Fruit fly (Drosophila melanogaster) whole organism: ENCODE measurements around the gene CG12986.
A peak's percentile ranks its signal among the peaks of the same experiment; 100 is the strongest.

ENCODE experiments used
- CG8478 ChIP-seq: fragments of >200 bp; optimal IDR thresholded peaks from 2 replicates; lab custom pipeline; 2018; ENCODE audit warnings: inconsistent platforms
- Dll ChIP-seq: fragments of >200 bp; optimal IDR thresholded peaks from 2 replicates; lab custom pipeline; 2017
- EcR ChIP-seq, 2 experiments: fragments of >200 bp; optimal IDR thresholded peaks; 2 replicates each; lab custom pipeline; 2017; ENCODE audit warnings: missing biosample characterization in 2 of 2, missing genetic modification characterization in 2 of 2, missing genetic modification reagents in 2 of 2
- pan ChIP-seq: fragments of >200 bp; optimal IDR thresholded peaks from 2 replicates; lab custom pipeline; 2017
- psq ChIP-seq: fragments of >200 bp; optimal IDR thresholded peaks from 2 replicates; lab custom pipeline; 2017
- usp ChIP-seq: fragments of >200 bp; optimal IDR thresholded peaks from 2 replicates; lab custom pipeline; 2017; ENCODE audit warnings: missing biosample characterization, missing genetic modification characterization, mixed read lengths

CG12986 gene

DNA sequence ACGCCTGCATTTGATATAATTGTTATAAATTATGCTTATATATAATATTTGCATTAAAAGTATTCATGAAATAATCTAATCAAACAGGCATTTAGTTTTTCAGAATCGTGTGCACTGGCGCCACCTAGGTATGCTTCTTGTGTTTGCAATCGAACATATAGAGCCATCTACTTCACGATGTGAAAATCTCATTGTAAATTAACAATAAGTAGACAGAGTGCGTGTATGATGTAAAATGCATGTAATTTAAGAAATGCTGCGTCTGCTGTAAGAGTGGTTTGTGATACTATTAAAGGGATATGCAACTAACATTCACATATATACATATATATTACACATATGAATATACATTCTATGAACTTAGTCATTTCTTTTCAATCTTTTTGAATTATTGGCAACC is 767 bp upstream of the CG12986 start:
- TF ChIP-seq pan (no peak), CG8478 (lab: Kevin White, UChicago) (no peak), EcR (GFP tag; optimal IDR thresholded peaks at IDR 0.05; lab: Kevin White, UChicago) (no peak)

dm6 chrX:17816437-17816836 is 3.0 kb downstream of the CG12986 start:
- TF ChIP-seq CG8478 (lab: Kevin White, UChicago) (no peak), usp (GFP tag; lab: Kevin White, UChicago) (no peak), EcR (GFP tag; optimal IDR thresholded peaks at IDR 0.05; lab: Kevin White, UChicago) (no peak), pan (no peak), psq (no peak), Dll (lab: Kevin White, UChicago) (no peak)

DNA sequence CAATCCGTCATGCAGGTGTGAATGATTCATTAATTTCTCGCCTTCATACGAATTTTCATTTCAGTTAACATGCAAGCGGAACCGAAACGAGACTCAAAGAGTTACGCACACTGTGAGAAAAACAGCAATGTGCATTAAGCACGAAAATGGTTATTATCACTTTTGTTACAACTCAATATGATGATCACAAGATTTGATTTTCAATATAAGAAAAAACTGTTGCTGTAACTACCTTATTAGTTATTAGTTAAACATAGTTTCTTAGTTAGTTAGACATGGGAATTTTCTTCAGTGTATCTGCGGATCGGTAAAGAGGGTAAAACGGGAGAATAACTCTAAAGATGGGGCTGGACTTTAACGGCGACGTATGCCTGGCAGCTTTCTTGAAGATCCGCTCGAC is 4.7 kb downstream of the CG12986 start:
- TF ChIP-seq Dll (lab: Kevin White, UChicago) (no peak), pan (no peak), usp (GFP tag; lab: Kevin White, UChicago) (no peak), psq (no peak), CG8478 (lab: Kevin White, UChicago) (no peak), EcR (GFP tag; optimal IDR thresholded peaks at IDR 0.05; lab: Kevin White, UChicago) (no peak)

dm6 chrX:17812193-17812592 is 7.3 kb downstream of the CG12986 start:
- TF ChIP-seq Dll (lab: Kevin White, UChicago) (no peak), EcR (GFP tag; optimal IDR thresholded peaks at IDR 0.05; lab: Kevin White, UChicago) (no peak), usp (GFP tag; lab: Kevin White, UChicago) (no peak), psq (no peak), CG8478 (lab: Kevin White, UChicago) (no peak)

dm6 chrX:17806973-17807372 is 12.5 kb downstream of the CG12986 start:
- no peak for TF ChIP-seq psq
- TF ChIP-seq usp (GFP tag; lab: Kevin White, UChicago): no peak

dm6 chrX:17806335-17806734 is 13.2 kb downstream of the CG12986 start:
- no peak for TF ChIP-seq pan

DNA sequence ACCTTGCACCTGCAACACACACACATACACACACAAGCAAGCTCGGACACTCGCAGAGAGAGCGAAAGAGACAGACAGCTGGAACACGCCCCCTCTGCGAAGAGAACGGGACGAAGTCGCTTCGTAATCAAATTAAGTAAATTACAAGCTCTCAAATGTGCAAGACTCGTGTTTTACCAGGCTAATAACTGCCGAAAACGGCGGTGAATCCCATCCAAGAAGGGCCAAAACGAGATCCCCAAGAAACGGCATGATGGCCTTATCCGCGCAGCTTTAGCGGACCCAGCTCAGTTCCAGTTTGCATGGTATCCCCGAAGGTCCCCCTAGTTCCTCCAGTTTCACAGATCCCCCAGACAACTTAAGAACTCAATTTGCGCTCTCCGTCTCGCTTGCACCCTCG is 15.4 kb downstream of the CG12986 start:
- TF ChIP-seq usp (GFP tag; lab: Kevin White, UChicago) (no peak), Dll (lab: Kevin White, UChicago) (no peak), pan (no peak), CG8478 (lab: Kevin White, UChicago) (no peak), EcR (GFP tag; optimal IDR thresholded peaks at IDR 0.05; lab: Kevin White, UChicago) (no peak), psq (no peak)

DNA sequence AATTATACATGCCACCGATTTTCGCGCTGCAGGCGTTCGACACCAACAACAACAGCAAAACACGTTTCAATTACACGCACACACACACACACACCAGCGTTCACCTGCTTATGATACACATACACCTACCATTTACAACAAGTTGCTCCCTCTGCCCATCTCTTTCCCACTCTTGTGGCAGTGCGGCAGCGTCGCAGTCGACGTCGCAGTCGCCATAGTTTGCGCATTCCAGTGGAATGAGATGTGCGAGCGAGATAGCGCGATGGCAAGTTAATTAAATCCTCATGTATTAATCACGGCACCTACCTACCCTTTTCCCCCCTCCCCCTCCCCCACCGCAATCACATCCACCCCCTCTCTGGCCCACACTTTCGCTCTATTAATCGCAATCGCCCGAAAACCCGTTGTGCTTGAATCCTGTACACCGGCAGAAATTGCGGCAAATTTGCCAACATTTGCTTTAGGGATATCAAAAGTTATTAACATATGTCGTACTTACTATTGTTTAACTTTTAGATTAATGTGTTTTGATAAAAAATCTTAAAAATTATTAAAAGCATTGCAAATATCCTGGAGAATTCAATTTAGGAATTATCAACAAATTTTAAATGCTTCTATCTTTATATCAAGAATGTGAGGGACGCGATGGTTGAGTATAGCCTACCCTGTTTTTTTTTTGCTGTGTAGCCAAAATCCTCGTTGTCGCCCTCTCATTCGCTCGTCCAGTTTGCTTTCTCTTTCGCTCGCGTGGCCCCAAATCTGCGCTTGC is 16.9 kb downstream of the CG12986 start:
- TF ChIP-seq EcR (GFP tag; optimal IDR thresholded peaks at IDR 0.05; lab: Kevin White, UChicago): no peak

dm6 chrX:17799803-17800151 is 19.7 kb downstream of the CG12986 start:
- no peak for TF ChIP-seq CG8478 (lab: Kevin White, UChicago)

DNA sequence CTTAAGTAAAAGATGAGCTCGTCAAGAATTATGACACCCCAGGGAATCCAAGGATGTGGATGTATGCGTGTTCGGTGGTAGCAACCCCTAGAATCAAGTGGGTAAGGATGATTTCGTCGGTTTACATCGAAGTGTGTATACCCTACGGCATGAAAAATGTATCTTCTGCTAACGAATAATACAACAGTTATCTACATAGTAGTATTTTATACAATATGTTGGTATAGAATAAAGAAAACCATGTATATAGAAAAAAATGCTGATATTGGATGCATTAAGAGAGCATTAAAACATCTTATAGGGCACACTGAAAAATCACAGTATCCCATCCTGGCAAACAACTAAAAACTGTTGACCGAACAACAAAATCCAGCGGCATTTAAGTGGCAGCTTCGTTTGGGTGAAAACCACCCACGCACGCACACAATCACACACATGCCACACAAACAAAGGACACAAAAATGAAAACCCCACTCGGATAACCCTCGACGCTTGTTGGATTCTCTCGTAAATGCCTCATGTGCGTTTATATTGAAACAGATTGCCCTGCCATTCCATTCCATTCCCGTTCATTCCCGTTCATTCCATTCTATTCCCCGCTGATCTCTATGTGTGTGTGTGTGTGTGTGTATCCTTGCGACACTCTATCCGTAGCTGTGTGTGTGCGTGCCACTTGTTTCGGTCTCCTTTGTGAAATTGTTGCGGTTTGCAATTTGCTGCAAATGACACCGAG is 20.2 kb downstream of the CG12986 start:
- TF ChIP-seq pan: no peak
- no peak for TF ChIP-seq CG8478 (lab: Kevin White, UChicago)
- TF ChIP-seq EcR (GFP tag; optimal IDR thresholded peaks at IDR 0.05; lab: Kevin White, UChicago): no peak
- no peak for TF ChIP-seq Dll (lab: Kevin White, UChicago)
- TF ChIP-seq usp (GFP tag; lab: Kevin White, UChicago): no peak
- TF ChIP-seq psq: no peak

DNA sequence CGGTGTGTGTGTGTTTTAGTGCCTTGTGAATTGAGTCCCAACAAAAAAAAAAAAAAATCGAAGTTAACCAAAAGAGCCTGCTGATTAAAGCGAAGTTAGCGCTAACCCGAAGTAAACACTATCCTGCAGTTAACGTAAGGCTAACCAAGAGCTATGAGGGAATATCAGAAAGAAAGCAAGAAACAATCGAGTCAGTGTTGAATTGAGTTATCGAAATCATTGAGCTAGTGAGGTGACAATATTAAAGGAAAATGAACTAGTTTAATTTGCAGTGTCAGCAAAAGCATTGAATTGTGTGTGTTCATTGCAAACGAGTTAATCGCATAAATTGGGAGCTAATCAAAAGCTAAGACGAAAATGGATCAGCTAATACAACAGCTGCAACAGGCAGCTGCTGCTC is 28.8 kb downstream of the CG12986 start, which contains the start of gene OdsH:
Gene OdsH (plus strand): TSS at position 301 of the 400 bp plus-strand sequence.
- no peak for TF ChIP-seq psq
- TF ChIP-seq Dll (lab: Kevin White, UChicago): no peak
- no peak for TF ChIP-seq CG8478 (lab: Kevin White, UChicago)
- TF ChIP-seq usp (GFP tag; lab: Kevin White, UChicago): no peak
- TF ChIP-seq pan: no peak
- no peak for TF ChIP-seq EcR (GFP tag; optimal IDR thresholded peaks at IDR 0.05; lab: Kevin White, UChicago)

dm6 chrX:17790072-17790471 is 29.4 kb downstream of the CG12986 start:
- no peak for TF ChIP-seq CG8478 (lab: Kevin White, UChicago)
- TF ChIP-seq psq: no peak
- TF ChIP-seq EcR (GFP tag; optimal IDR thresholded peaks at IDR 0.05; lab: Kevin White, UChicago): no peak
- TF ChIP-seq usp (GFP tag; lab: Kevin White, UChicago): no peak
- TF ChIP-seq Dll (lab: Kevin White, UChicago): no peak
- TF ChIP-seq pan: no peak

DNA sequence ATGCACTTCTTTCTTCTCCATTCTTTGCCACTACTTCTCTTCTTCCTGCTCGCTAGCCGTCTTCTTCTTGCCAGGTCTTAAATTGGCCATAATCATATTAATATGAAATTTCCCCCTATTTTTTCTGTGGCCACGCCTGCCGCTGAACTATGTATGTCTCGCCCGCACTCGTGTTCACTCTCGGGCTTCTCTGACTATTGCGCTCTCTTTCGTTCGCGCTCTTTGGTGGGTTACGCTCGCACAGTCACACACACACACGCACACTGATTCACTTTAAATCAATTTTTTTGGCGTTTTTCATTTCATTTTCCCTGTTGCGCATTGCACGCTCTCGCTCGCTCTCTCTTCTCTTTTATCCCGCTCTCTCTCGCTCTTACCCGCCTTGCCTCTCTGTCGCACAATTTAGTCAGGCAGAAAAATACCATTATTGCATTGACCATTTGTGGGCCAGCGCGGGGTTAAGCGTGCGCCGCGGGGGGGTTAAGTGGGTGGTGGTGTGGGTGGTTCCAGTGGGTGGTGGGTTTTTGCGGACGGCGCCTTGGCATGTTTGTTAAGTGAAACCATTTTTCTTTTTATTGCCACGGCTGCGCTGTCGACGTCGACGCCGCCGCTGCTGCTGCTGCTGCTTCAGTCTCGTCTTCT is 30.0 kb downstream of the CG12986 start:
- TF ChIP-seq CG8478 (lab: Kevin White, UChicago): peak; percentile 77
- peak; percentile 30 for TF ChIP-seq Dll (lab: Kevin White, UChicago)
- TF ChIP-seq pan: no peak
